Fruit fly (Drosophila melanogaster) ovary, adult (tissue): ENCODE data around the gene CG34015.

Source experiments
- CG17801 ChIP-seq: fragments of 200-800 bp; optimal IDR thresholded peaks from 2 replicates; lab custom pipeline; 2019; ENCODE audit warnings: missing biosample characterization, mild to moderate bottlenecking, missing genetic modification characterization, moderate library complexity; ENCODE audit not compliant: partially characterized antibody

Gene CG34015

dm6 chrX:16448252-16449191 is at the start of gene CG34015, which contains the start of gene eIF4H1:
Gene CG34015 (minus strand): TSS chrX:16448302.
Gene eIF4H1 (plus strand): TSS chrX:16448665.
- no peak for TF ChIP-seq CG17801 (GFP tag; lab: Kevin White, UChicago)

DNA sequence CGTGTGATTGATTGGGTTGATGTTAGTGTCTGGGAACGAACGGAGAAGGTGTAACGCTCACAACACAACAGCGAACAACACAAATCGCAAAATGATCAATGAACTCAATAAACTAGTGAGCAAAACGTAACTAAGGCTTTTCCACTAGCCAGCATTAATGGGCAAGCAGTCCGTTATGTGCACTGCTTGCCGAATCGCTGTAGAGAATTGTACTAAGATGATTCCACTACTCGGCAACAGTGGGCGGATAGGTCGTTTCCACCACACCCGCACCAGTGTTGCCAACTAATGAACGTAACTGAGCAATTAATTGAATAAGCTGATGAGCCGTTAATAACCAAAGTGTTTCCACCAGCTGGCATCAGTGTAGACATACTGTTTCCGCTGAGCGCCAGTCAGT is 36.4 kb upstream of the CG34015 start:
- TF ChIP-seq CG17801 (GFP tag; lab: Kevin White, UChicago), result no peak

DNA sequence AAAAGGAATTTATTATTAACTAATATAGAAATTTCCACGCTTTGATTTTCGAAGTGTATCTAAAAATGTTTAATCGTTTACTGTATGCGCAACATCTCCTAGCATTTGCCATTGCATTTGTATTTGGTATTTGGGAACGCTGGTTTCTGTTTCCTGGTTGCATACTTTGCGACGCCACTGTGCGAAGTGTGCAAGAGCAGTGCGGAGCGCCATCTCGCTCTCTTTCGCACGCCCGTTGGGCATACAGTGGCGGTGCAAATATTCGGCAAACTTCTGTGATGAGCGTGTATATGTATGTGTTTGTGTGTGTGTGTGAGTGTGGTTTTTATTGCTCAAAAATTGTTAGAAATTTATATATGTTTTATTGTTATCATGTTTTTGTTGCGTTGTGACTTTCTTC is 10.4 kb upstream of the CG34015 start:
- TF ChIP-seq CG17801 (GFP tag; lab: Kevin White, UChicago), result no peak

- TF ChIP-seq CG17801 (GFP tag; lab: Kevin White, UChicago), result no peak
These were observed 8.5 kb upstream of the CG34015 start for dm6 chrX:16456582-16456981.

DNA sequence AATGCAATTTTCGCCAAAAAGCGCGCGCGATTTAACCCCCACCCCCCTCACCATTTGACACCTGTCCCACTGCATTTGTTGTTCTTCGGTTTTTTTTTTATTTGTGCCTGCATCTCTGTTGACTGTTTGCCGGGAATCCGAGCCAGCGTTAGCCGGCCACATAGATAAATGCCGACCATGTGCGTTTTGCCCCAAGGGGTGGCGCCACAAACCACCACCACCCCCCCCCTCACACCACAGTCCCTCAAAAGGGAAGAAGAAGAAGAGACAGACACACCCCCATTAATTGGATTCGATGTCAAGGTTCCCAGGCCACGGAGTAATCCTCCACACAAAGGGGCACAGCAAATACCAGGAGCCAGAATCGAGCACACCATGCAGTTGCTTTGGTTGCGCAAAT is 1.2 kb upstream of the CG34015 start:
- no peak for TF ChIP-seq CG17801 (GFP tag; lab: Kevin White, UChicago)

- TF ChIP-seq CG17801 (GFP tag; lab: Kevin White, UChicago), result peak; percentile 56
These were observed 1.3 kb downstream of the CG34015 start, which contains the start of gene eIF2alpha for dm6 chrX:16446769-16447168. Gene eIF2alpha (minus strand): TSS chrX:16446993.

DNA sequence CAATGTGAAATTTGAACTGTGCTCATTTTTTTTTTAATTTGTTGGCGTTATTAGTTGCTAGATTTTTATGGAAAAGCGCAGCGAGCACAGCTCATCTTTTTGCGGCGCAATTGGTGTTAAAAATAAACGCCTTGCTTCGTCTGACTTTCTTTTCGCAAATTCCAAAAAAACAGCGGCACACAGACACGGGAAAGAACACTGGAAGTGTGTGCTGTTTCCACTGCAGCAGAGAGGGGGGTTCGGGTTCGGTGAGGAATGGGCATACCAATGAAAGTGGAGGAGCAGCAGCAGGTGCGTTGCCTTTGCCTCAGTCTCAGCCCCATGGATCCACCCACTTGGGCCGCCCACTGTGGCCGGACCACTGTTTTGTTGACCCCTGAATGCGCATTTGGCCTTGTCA is 5.7 kb downstream of the CG34015 start:
- no peak for TF ChIP-seq CG17801 (GFP tag; lab: Kevin White, UChicago)

- TF ChIP-seq CG17801 (GFP tag; lab: Kevin White, UChicago), result peak; percentile 46
These were observed 6.9 kb downstream of the CG34015 start, which contains the start of the genes Cdc50 and rngo for dm6 chrX:16441245-16441644. Gene Cdc50 (minus strand): TSS chrX:16441296. Gene rngo (plus strand): TSS chrX:16441433.

dm6 chrX:16428476-16428875 is 19.6 kb downstream of the CG34015 start:
- no peak for TF ChIP-seq CG17801 (GFP tag; lab: Kevin White, UChicago)

DNA sequence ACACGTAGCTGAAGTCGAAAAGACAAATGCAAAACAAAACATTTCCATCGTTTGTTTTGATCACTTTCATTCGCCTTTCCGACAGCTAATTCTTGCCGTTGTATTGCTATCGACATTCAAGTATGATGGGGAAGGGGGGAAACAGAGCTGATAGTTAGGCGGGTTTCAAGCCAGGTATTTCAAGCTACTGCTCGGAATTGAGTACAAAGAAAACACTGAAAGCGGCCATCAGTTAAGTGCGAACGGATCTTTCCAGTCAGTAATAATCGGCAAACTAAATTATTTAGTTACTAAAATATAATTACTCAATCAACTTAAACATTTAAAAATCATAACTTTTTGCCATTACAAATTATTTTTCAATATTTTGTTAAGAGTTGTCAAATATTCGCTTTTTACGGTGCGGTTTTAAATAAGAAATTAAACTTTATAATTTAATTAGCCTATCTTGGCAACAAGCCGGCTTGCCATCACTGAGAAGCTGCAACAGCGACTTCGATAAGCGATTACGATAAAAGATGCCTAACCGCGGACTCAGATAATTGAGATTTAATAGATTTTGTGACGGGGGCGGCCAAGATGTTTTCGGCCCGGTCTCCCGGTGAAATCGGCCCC is 20.2 kb downstream of the CG34015 start:
- no peak for TF ChIP-seq CG17801 (GFP tag; lab: Kevin White, UChicago)

- no peak for TF ChIP-seq CG17801 (GFP tag; lab: Kevin White, UChicago)
These were observed 21.5 kb downstream of the CG34015 start for dm6 chrX:16426478-16427052.

DNA sequence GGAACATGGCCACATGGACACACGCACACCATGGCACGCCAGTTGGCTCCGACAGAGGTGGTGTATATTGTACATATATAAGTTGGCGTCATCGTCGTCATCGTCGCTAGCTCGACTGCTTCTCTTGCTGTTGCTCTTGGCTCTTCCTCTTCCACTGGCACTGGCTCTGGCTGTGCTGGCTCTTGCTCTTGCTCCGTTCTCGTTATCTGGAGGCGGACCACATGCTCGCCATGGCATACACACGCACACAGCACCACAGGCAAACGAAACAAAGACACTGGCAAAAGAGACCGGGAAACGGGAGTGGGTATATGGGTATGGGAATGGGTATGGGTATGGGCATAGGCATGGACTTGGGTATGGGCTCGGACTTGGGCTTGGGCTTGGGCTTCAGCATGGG is 23.0 kb downstream of the CG34015 start:
- TF ChIP-seq CG17801 (GFP tag; lab: Kevin White, UChicago), result no peak

DNA sequence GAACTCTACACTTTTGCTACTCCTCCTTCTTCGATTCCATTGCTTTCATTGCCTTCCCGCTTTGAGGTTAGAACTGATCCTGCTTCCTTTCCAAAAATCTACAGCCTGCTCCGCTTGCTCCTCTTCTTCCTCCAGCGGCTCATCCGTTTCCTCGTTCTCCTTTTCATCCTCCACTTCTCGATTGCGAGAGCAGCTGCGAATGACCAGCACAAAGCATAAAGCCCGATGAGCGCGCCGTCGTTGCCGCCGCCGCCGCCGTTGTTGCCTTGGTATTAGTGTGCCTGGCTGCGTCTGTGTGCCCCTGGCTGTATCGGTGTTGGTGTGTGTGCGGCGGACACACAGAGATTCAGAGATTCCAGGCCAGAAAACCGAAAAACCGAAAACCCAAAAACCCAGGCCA is 23.8 kb downstream of the CG34015 start:
- TF ChIP-seq CG17801 (GFP tag; lab: Kevin White, UChicago), result no peak

dm6 chrX:16423125-16423509 is 25.0 kb downstream of the CG34015 start:
- peak; percentile 36 for TF ChIP-seq CG17801 (GFP tag; lab: Kevin White, UChicago)

dm6 chrX:16422466-16423124 is 25.5 kb downstream of the CG34015 start, which contains the start of gene hang:
Gene hang (plus strand): TSS chrX:16422831.
- TF ChIP-seq CG17801 (GFP tag; lab: Kevin White, UChicago), result peak; percentile 37
